Worm (Caenorhabditis elegans) whole organism, mixed stage, embryonic: ENCODE measurements around the gene R12B2.2.

Source experiments
- blmp-1 ChIP-seq: fragments of 150-350 bp; optimal IDR thresholded peaks from 2 replicates; lab custom pipeline; 2014; ENCODE audit warnings: missing biosample characterization, missing genetic modification characterization
- ceh-39 ChIP-seq: fragments of 150-350 bp; optimal IDR thresholded peaks from 2 replicates; lab custom pipeline; 2014; ENCODE audit warnings: missing biosample characterization, missing genetic modification characterization
- ceh-83 ChIP-seq: fragments of 200-800 bp; sonication (Bioruptor generic); optimal IDR thresholded peaks from 2 replicates; lab custom pipeline; 2018; ENCODE audit warnings: mild to moderate bottlenecking, missing genetic modification characterization, missing compliant biosample characterization
- ces-1 ChIP-seq: fragments of 150-350 bp; optimal IDR thresholded peaks from 2 replicates; lab custom pipeline; 2014; ENCODE audit warnings: missing biosample characterization, missing genetic modification reagents, missing genetic modification characterization
- drap-1 ChIP-seq: fragments of 200-800 bp; sonication (Bioruptor generic); optimal IDR thresholded peaks from 3 replicates; lab custom pipeline; 2018; ENCODE audit warnings: mild to moderate bottlenecking, missing genetic modification characterization, missing compliant biosample characterization
- elt-1 ChIP-seq: sonication (generic microtip); optimal IDR thresholded peaks from 2 replicates; lab custom pipeline; 2017; ENCODE audit warnings: missing genetic modification characterization, mild to moderate bottlenecking, missing compliant biosample characterization, antibody characterized with exemption, moderate library complexity, borderline replicate concordance; ENCODE audit not compliant: insufficient read depth
- elt-3 ChIP-seq: fragments of 150-350 bp; optimal IDR thresholded peaks from 2 replicates; lab custom pipeline; 2014; ENCODE audit warnings: missing biosample characterization, missing genetic modification characterization
- hlh-1 ChIP-seq: fragments of 150-350 bp; optimal IDR thresholded peaks from 2 replicates; lab custom pipeline; 2014; ENCODE audit warnings: missing biosample characterization, missing genetic modification reagents, missing genetic modification characterization
- lin-13 ChIP-seq: fragments of 150-350 bp; optimal IDR thresholded peaks from 2 replicates; lab custom pipeline; 2014; ENCODE audit warnings: missing biosample characterization, missing genetic modification characterization
- lsy-2 ChIP-seq: fragments of 150-350 bp; optimal IDR thresholded peaks from 2 replicates; lab custom pipeline; 2014; ENCODE audit warnings: missing biosample characterization, missing genetic modification characterization
- mep-1 ChIP-seq: fragments of 150-350 bp; optimal IDR thresholded peaks from 2 replicates; lab custom pipeline; 2017; ENCODE audit warnings: missing biosample characterization, missing genetic modification reagents, missing genetic modification characterization, inconsistent platforms
- mls-2 ChIP-seq: sonication (generic microtip); optimal IDR thresholded peaks from 2 replicates; lab custom pipeline; 2016; ENCODE audit warnings: mild to moderate bottlenecking, missing genetic modification characterization, moderate library complexity, missing compliant biosample characterization
- nhr-12 ChIP-seq: fragments of 150-350 bp; optimal IDR thresholded peaks from 2 replicates; lab custom pipeline; 2014; ENCODE audit warnings: missing biosample characterization, missing genetic modification characterization
- nhr-237 ChIP-seq: fragments of 150-350 bp; optimal IDR thresholded peaks from 2 replicates; lab custom pipeline; 2014; ENCODE audit warnings: missing biosample characterization, missing genetic modification characterization
- nhr-28 ChIP-seq: fragments of 150-350 bp; optimal IDR thresholded peaks from 2 replicates; lab custom pipeline; 2014; ENCODE audit warnings: missing biosample characterization, missing genetic modification characterization
- nhr-76 ChIP-seq: sonication (generic microtip); optimal IDR thresholded peaks from 2 replicates; lab custom pipeline; 2017; ENCODE audit warnings: missing biosample characterization, missing genetic modification characterization
- pha-4 ChIP-seq: fragments of 150-350 bp; optimal IDR thresholded peaks from 2 replicates; lab custom pipeline; 2018; ENCODE audit warnings: missing biosample characterization, missing genetic modification reagents, missing genetic modification characterization
- snpc-4 ChIP-seq: fragments of 150-350 bp; optimal IDR thresholded peaks from 2 replicates; lab custom pipeline; 2014; ENCODE audit warnings: missing biosample characterization, missing genetic modification characterization
- unc-120 ChIP-seq: sonication (generic microtip); optimal IDR thresholded peaks from 2 replicates; lab custom pipeline; 2017; ENCODE audit warnings: missing genetic modification characterization, missing compliant biosample characterization; ENCODE audit not compliant: poor library complexity, severe bottlenecking
- unc-39 ChIP-seq: fragments of 150-350 bp; optimal IDR thresholded peaks from 2 replicates; lab custom pipeline; 2014; ENCODE audit warnings: missing biosample characterization, missing genetic modification characterization
- unc-62 ChIP-seq: fragments of 150-350 bp; optimal IDR thresholded peaks from 2 replicates; lab custom pipeline; 2014; ENCODE audit warnings: missing biosample characterization, missing genetic modification reagents, missing genetic modification characterization
- zip-8 ChIP-seq: fragments of 150-350 bp; optimal IDR thresholded peaks from 2 replicates; lab custom pipeline; 2014; ENCODE audit warnings: missing biosample characterization, missing genetic modification characterization

R12B2.2 gene

ce11 chrIII:5845483-5845882 is 38.7 kb downstream of the R12B2.2 start:
- TF ChIP-seq ces-1 (GFP tag; lab: Kevin White, UChicago): peak; percentile 85
- TF ChIP-seq nhr-28 (tag; lab: Kevin White, UChicago): no peak

DNA sequence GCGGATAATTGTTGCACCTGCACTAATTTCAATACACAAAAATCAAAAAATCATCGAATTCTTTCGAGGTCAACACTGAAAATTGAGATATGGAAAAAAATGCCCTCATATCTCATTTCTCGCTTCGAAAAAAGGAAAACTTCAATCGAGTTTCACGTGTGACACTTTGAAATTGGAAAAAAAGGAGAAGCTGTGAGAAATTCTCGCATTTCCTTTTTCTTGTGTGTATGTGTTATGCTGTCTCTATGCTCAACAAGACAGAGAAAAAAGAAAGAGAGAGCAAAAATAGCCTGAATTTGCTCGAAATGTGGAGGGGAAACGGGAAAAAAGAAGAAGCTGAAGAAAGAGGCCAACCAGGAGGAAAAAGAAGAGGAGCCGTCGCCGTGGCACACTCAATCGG is 39.6 kb downstream of the R12B2.2 start:
- TF ChIP-seq ceh-83 (GFP tag; lab: Kevin White, UChicago) (no peak), mep-1 (tag; lab: Kevin White, UChicago) (no peak), ces-1 (GFP tag; lab: Kevin White, UChicago) (peak; percentile 39), nhr-237 (tag; lab: Kevin White, UChicago) (no peak), unc-39 (tag; lab: Kevin White, UChicago) (no peak), elt-3 (tag; lab: Kevin White, UChicago) (no peak)

- no peak for TF ChIP-seq elt-1 (tag; lab: Kevin White, UChicago)
- TF ChIP-seq ces-1 (GFP tag; lab: Kevin White, UChicago): peak; percentile 57
- TF ChIP-seq blmp-1 (tag; lab: Kevin White, UChicago): no peak
- TF ChIP-seq unc-62 (GFP tag; lab: Kevin White, UChicago): no peak
- TF ChIP-seq nhr-12 (tag; lab: Kevin White, UChicago): no peak
These were observed 46.4 kb downstream of the R12B2.2 start, which contains the start of gene ddx-23 for ce11 chrIII:5853240-5853639. Gene ddx-23 (minus strand): TSS chrIII:5853269.

- TF ChIP-seq elt-3 (tag; lab: Kevin White, UChicago): no peak
- peak; percentile 75 for TF ChIP-seq nhr-237 (tag; lab: Kevin White, UChicago)
- TF ChIP-seq lin-13: peak; percentile 60
- TF ChIP-seq nhr-28 (tag; lab: Kevin White, UChicago): no peak
- no peak for TF ChIP-seq zip-8
- TF ChIP-seq nhr-12 (tag; lab: Kevin White, UChicago): no peak
- TF ChIP-seq nhr-76: no peak
- TF ChIP-seq drap-1 (GFP tag; lab: Kevin White, UChicago): no peak
- no peak for TF ChIP-seq snpc-4 (tag; lab: Kevin White, UChicago)
- peak; percentile 49 for TF ChIP-seq hlh-1
- peak; percentile 84 for TF ChIP-seq ces-1 (GFP tag; lab: Kevin White, UChicago)
- no peak for TF ChIP-seq mls-2 (tag; lab: Kevin White, UChicago)
- TF ChIP-seq blmp-1 (tag; lab: Kevin White, UChicago): no peak
- TF ChIP-seq pha-4 (tag; lab: Kevin White, UChicago): peak; percentile 87
- TF ChIP-seq lsy-2 (tag; lab: Kevin White, UChicago): peak; percentile 83
- TF ChIP-seq unc-120 (tag; lab: Kevin White, UChicago): peak; percentile 80
- no peak for TF ChIP-seq unc-39 (tag; lab: Kevin White, UChicago)
- TF ChIP-seq mep-1 (tag; lab: Kevin White, UChicago): peak; percentile 89
- TF ChIP-seq ceh-83 (GFP tag; lab: Kevin White, UChicago): no peak
- TF ChIP-seq ceh-39: peak; percentile 44
These were observed 48.9 kb downstream of the R12B2.2 start, which contains the start of the genes cct-6 and alh-9 for ce11 chrIII:5855637-5856179. Gene cct-6 (minus strand): TSS chrIII:5855687. Gene alh-9 (plus strand): TSS chrIII:5856018.
